Fruit fly (Drosophila melanogaster): ENCODE measurements around the gene MsrA.

- no peak for TF ChIP-seq GATAd (GFP tag; optimal IDR thresholded peaks at IDR 0.05)
- no peak for TF ChIP-seq h (GFP tag; optimal IDR thresholded peaks at IDR 0.05)
- no peak for TF ChIP-seq pan (optimal IDR thresholded peaks at IDR 0.05)
- TF ChIP-seq psq (GFP tag; optimal IDR thresholded peaks at IDR 0.05), result no peak
Measured at dm6 chr3L:15497902-15498301, 12.9 kb upstream of the MsrA start, which contains the start of gene CG7276.

Data from whole organism, wandering third instar larva.